Worm (Caenorhabditis elegans): ENCODE measurements around the gene W03C9.1.

Gene W03C9.1

DNA sequence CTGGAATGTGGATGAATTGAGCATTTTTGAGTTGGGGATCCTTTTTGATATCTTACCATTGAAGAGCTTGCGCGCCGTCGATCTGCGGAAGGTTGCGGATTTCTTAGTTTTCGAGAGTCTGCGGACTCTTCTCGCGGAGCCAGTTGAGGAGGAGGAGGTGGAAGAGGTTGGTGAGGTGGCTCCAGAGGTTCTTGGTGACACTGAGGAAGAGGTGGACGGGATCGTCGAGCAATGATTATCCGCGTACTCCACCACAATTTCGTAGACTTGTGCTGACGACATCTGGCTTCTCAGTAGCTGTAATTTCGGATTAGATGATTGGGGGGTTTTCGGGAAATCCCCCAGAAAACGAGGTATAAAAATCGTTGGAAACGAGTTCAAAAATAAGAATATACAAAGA is 15.4 kb upstream of the W03C9.1 start, which contains the start of gene Y17G7B.21 (continued):
- TF ChIP-seq chd-7 (tag; optimal IDR thresholded peaks at IDR 0.05), result peak; percentile 67
- peak; percentile 15; the same call in 1 of the 2 replicates for TF ChIP-seq hmg-1.2 (GFP tag; IDR thresholded peaks at IDR 0.05)

DNA sequence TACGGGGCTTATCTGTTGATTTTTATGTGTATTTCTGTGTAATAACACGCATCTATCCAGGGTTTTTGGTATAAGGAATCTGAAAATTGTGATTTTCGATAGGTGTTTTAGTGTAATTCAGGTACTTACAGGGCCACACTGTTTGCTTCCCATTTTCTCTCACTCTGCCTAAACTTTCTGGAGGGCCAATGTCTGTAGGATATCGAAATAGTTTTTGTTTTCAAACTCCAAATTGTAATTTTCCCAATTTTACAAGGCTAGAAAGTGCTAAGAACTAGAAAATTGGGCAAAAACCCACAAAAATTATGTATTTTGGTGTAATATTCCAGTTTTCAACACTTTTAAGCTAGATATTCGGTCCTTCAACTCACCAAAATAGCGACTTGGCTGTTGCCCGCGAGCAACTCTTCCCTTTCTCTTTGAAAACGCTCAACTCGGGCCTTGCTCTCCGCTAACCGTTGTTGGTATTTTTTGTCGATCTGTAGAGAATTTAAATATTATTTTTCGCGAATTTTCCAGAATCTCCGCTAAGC is 14.9 kb upstream of the W03C9.1 start:
- peak in 1 of 3 experiments; percentile 4 for TF ChIP-seq lin-35 (GFP tag; optimal IDR thresholded peaks at IDR 0.05)
- TF ChIP-seq F10E7.11 (tag; optimal IDR thresholded peaks at IDR 0.05), result no peak

DNA sequence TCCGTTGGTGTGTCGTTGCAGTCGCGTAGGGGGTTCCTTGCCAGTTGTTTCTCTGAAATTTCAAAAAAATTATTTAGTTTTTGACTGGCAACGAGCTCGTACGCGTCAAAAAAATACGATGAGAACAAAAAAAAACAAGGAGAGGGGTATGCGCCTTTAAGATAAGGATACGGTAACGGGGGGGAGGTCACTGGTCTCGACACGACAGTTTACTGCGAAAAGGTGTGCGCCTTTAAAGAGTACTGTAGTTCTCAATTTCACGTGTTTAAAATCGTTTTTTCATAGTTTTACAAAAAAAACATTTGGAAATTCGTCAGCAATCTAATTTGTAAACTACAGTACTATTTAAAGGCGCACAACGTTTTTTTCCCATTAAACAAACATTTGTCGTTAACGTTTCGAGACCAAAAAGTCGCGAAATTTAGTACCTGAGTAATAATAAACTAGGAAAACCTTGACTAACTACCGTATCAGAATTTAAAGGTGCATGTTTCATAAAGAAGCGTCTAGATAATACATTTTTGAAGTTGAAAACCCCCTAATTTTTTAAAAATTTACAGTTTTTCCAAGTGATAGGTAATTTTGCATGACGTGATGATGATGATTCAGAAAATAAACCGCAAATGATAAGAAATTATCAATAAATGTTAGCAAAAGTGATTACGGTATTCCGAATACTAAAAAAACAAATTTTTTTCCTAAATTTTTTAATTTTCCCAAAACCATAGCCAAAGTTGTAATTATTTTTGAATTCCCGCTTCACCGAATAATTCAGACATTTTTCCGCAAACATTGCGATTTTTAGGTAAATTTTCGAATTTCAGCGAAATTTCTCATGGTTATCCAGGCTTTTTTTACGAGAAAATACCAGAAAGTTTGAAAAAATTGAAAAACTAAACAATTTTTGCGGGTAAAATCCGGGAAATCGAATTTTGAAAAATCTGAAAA is 12.4 kb upstream of the W03C9.1 start:
- no peak for TF ChIP-seq pbrm-1 (GFP tag; IDR thresholded peaks at IDR 0.05)
- 0 out of 2 replicates have a peak, but pooled peaks have one; percentile 32 for TF ChIP-seq Y79H2A.3 (GFP tag; conservative IDR thresholded peaks at IDR 0.05)
- peak; percentile 36 for TF ChIP-seq repo-1 (tag; optimal IDR thresholded peaks at IDR 0.05)
- peak; percentile 82 for TF ChIP-seq F33H1.4 (GFP tag; IDR thresholded peaks at IDR 0.05)
- peak; percentile 17 for TF ChIP-seq nhr-27 (tag; optimal IDR thresholded peaks at IDR 0.05)
- TF ChIP-seq dpl-1 (GFP tag; optimal IDR thresholded peaks at IDR 0.05), result peak; percentile 8
- TF ChIP-seq hlh-26 (GFP tag; conservative IDR thresholded peaks at IDR 0.05), result no peak
- peak; percentile 89 for TF ChIP-seq lsl-1 (GFP tag; optimal IDR thresholded peaks at IDR 0.05)
- TF ChIP-seq lin-54 (GFP tag; optimal IDR thresholded peaks at IDR 0.05), result peak; percentile 50
- peak; percentile 68 for TF ChIP-seq chd-7 (tag; optimal IDR thresholded peaks at IDR 0.05)
- peak; percentile 65 for TF ChIP-seq xnd-1 (tag; optimal IDR thresholded peaks at IDR 0.05)
- TF ChIP-seq F52B5.7 (tag; optimal IDR thresholded peaks at IDR 0.05), result peak; percentile 12
- TF ChIP-seq ZK185.1 (tag; optimal IDR thresholded peaks at IDR 0.05; ENCODE audit: poor library complexity, severe bottlenecking), result peak; percentile 43
- no peak for TF ChIP-seq tbp1 (GFP tag; optimal IDR thresholded peaks at IDR 0.05)
- TF ChIP-seq B0336.3 (GFP tag; IDR thresholded peaks at IDR 0.05), result peak; percentile 42
- no peak for TF ChIP-seq ets-4 (GFP tag; optimal IDR thresholded peaks at IDR 0.05)
- 0 out of 2 replicates have a peak, but pooled peaks have one; percentile 19 for TF ChIP-seq aptf-2 (GFP tag; conservative IDR thresholded peaks at IDR 0.05)
- no peak for TF ChIP-seq egrh-3 (GFP tag; IDR thresholded peaks at IDR 0.05)
- peak; percentile 49 for TF ChIP-seq hrde-1 (tag; optimal IDR thresholded peaks at IDR 0.05; ENCODE audit: borderline replicate concordance)
- peak; percentile 33 for TF ChIP-seq efl-1 (GFP tag; optimal IDR thresholded peaks at IDR 0.05)
- no peak for TF ChIP-seq ztf-18 (tag; optimal IDR thresholded peaks at IDR 0.05)
- no peak for TF ChIP-seq unc-130 (GFP tag; optimal IDR thresholded peaks at IDR 0.05)
- TF ChIP-seq C06A6.2 (GFP tag; conservative IDR thresholded peaks at IDR 0.05), result no peak
- no peak for TF ChIP-seq lin-26 (GFP tag; IDR thresholded peaks at IDR 0.05)
- TF ChIP-seq athp-1 (tag; optimal IDR thresholded peaks at IDR 0.05), result peak; percentile 72
- no peak for TF ChIP-seq F57C9.4 (tag; optimal IDR thresholded peaks at IDR 0.05)
- TF ChIP-seq aptf-3 (GFP tag; IDR thresholded peaks at IDR 0.05), result 0 out of 2 replicates have a peak, but pooled peaks have one; percentile 55
- 0 out of 2 replicates have a peak, but pooled peaks have one; percentile 24 for TF ChIP-seq mcd-1 (GFP tag; IDR thresholded peaks at IDR 0.05)
- TF ChIP-seq gei-17 (GFP tag; optimal IDR thresholded peaks at IDR 0.05), result peak; percentile 46
- TF ChIP-seq snpc-3.4 (tag; optimal IDR thresholded peaks at IDR 0.05), result peak; percentile 33
- TF ChIP-seq F37B4.10 (GFP tag; IDR thresholded peaks at IDR 0.05), result 0 out of 2 replicates have a peak, but pooled peaks have one; percentile 58
- TF ChIP-seq madf-3 (GFP tag; IDR thresholded peaks at IDR 0.05), result no peak
- peak in 1 of 3 experiments; percentile 22 for TF ChIP-seq lin-35 (GFP tag; optimal IDR thresholded peaks at IDR 0.05)
- no peak for TF ChIP-seq Y53G8AR.9 (GFP tag; conservative IDR thresholded peaks at IDR 0.05)
- TF ChIP-seq lin-40 (tag; optimal IDR thresholded peaks at IDR 0.05), result peak; percentile 47
- TF ChIP-seq B0261.1 (tag; optimal IDR thresholded peaks at IDR 0.05), result no peak
- TF ChIP-seq nfya-2 (GFP tag; IDR thresholded peaks at IDR 0.05), result no peak
- TF ChIP-seq madf-6 (GFP tag; IDR thresholded peaks at IDR 0.05), result peak; percentile 93
- peak; percentile 85; the same call in 1 of the 2 replicates for TF ChIP-seq cebp-2 (GFP tag; IDR thresholded peaks at IDR 0.05)

Measured in whole organism, young adult.